Fruit fly (Drosophila melanogaster): ENCODE results near the gene CG14304.

CG14304 gene

DNA sequence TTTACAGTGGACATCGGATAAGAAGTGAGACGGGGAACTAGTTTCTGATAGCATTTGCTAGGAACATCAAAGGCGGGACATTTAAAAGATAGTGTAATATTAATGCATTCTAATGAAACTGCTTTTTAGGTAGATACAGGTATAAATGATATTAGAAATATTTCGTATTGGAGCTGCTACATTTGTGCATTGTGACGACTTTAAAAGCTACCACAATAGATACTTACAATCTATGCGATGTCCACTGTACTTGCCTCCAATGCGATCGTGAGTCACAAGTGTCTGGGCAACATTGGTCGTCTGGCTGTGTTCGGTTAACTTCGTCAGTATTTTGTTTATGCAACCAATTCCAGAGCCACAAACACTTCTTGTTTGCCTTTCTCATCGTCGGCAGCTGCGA is 48.7 kb upstream of the CG14304 start (continued):
- TF ChIP-seq CG10565 (GFP tag; optimal IDR thresholded peaks at IDR 0.05) (no peak), emc (GFP tag; optimal IDR thresholded peaks at IDR 0.05) (no peak), vvl (GFP tag; IDR thresholded peaks at IDR 0.05) (no peak), CG4360 (GFP tag; IDR thresholded peaks at IDR 0.05) (no peak), chinmo (GFP tag; IDR thresholded peaks at IDR 0.05; ENCODE audit: partially characterized antibody) (no peak), kay (GFP tag; optimal IDR thresholded peaks at IDR 0.05) (peak; percentile 25), CTCF (GFP tag; optimal IDR thresholded peaks at IDR 0.05) (no peak), CG14014 (GFP tag; IDR thresholded peaks at IDR 0.05) (peak; percentile 26; the same call in 1 of the 2 replicates), CG17568 (GFP tag; optimal IDR thresholded peaks at IDR 0.05) (no peak), CG1832 (GFP tag; optimal IDR thresholded peaks at IDR 0.05) (no peak), CoRest (tag; optimal IDR thresholded peaks at IDR 0.05) (peak; percentile 33), jumu (GFP tag; optimal IDR thresholded peaks at IDR 0.05) (no peak), dm (GFP tag; optimal IDR thresholded peaks at IDR 0.05) (no peak), org-1 (GFP tag; optimal IDR thresholded peaks at IDR 0.05) (no peak), ac (GFP tag; optimal IDR thresholded peaks at IDR 0.05) (no peak), Sin3A (optimal IDR thresholded peaks at IDR 0.05) (no peak), Stat92E (GFP tag; optimal IDR thresholded peaks at IDR 0.05) (no peak), Rfx (GFP tag; IDR thresholded peaks at IDR 0.05) (peak; percentile 12; the same call in 1 of the 2 replicates), Gug (GFP tag; IDR thresholded peaks at IDR 0.05) (no peak), CG11247 (GFP tag; IDR thresholded peaks at IDR 0.05) (no peak), CG6813 (GFP tag; optimal IDR thresholded peaks at IDR 0.05) (no peak), CG2875 (GFP tag; optimal IDR thresholded peaks at IDR 0.05) (no peak), salm (tag; optimal IDR thresholded peaks at IDR 0.05) (no peak), inv (GFP tag; IDR thresholded peaks at IDR 0.05; ENCODE audit: partially characterized antibody) (no peak), CG9437 (GFP tag; optimal IDR thresholded peaks at IDR 0.05) (no peak), Dp (GFP tag; optimal IDR thresholded peaks at IDR 0.05) (no peak), CkIIα-i1 (GFP tag; IDR thresholded peaks at IDR 0.05) (no peak), CG31388 (GFP tag; optimal IDR thresholded peaks at IDR 0.05) (no peak), CG17328 (GFP tag; IDR thresholded peaks at IDR 0.05) (0 out of 2 replicates have a peak, but pooled peaks have one; percentile 4), esg (GFP tag; conservative IDR thresholded peaks at IDR 0.05) (no peak), da (GFP tag; optimal IDR thresholded peaks at IDR 0.05) (no peak), lmd (GFP tag; IDR thresholded peaks at IDR 0.05) (peak; percentile 34; the same call in 1 of the 2 replicates), croc (GFP tag; conservative IDR thresholded peaks at IDR 0.05) (no peak), sc (optimal IDR thresholded peaks at IDR 0.05) (no peak), sc (GFP tag; optimal IDR thresholded peaks at IDR 0.05) (no peak), disco-r (GFP tag; optimal IDR thresholded peaks at IDR 0.05) (no peak), HmgD (GFP tag; optimal IDR thresholded peaks at IDR 0.05) (no peak), Dip2 (GFP tag; IDR thresholded peaks at IDR 0.05) (no peak), Vsx1 (GFP tag; optimal IDR thresholded peaks at IDR 0.05) (no peak), HHEX (GFP tag; optimal IDR thresholded peaks at IDR 0.05) (no peak), dmrt11E (tag; optimal IDR thresholded peaks at IDR 0.05) (no peak), BEAF-32 (GFP tag; optimal IDR thresholded peaks at IDR 0.05) (no peak), CG4707 (GFP tag; optimal IDR thresholded peaks at IDR 0.05) (no peak), CG4820 (GFP tag; optimal IDR thresholded peaks at IDR 0.05) (no peak), sens-2 (GFP tag; IDR thresholded peaks at IDR 0.05) (no peak), CG10274 (GFP tag; optimal IDR thresholded peaks at IDR 0.05) (no peak), CG1024 (GFP tag; IDR thresholded peaks at IDR 0.05) (no peak), CG9876 (GFP tag; optimal IDR thresholded peaks at IDR 0.05) (no peak), Ravus (GFP tag; IDR thresholded peaks at IDR 0.05) (no peak), cg (GFP tag; optimal IDR thresholded peaks at IDR 0.05) (no peak), sug (tag; optimal IDR thresholded peaks at IDR 0.05) (no peak), ftz-f1 (GFP tag; optimal IDR thresholded peaks at IDR 0.05) (no peak), Aef1 (GFP tag; IDR thresholded peaks at IDR 0.05) (peak; percentile 26; the same call in 1 of the 3 replicates)
